Worm (Caenorhabditis elegans): ENCODE results near the gene ZK84.1.

ce11 chrII:5996066-5996465 is 24.4 kb upstream of the ZK84.1 start, which contains the start of gene ins-4:
- TF ChIP-seq ama-1 (optimal IDR thresholded peaks at IDR 0.05) (no peak), ztf-4 (tag; optimal IDR thresholded peaks at IDR 0.05) (no peak), unc-62 (GFP tag; optimal IDR thresholded peaks at IDR 0.05) (no peak)
